Worm (Caenorhabditis elegans) whole organism, L3 larva: ENCODE data around the gene lin-7.
A peak's percentile ranks its signal among the peaks of the same experiment; 100 is the strongest.

Source experiments
- ama-1 ChIP-seq: fragments of 150-350 bp; optimal IDR thresholded peaks from 2 replicates; lab custom pipeline; 2018
- ceh-28 ChIP-seq: fragments of 150-350 bp; optimal IDR thresholded peaks from 2 replicates; lab custom pipeline; 2014; ENCODE audit warnings: missing biosample characterization, missing genetic modification reagents, missing genetic modification characterization
- ceh-82 ChIP-seq: fragments of 150-350 bp; optimal IDR thresholded peaks from 2 replicates; lab custom pipeline; 2014; ENCODE audit warnings: missing biosample characterization, missing genetic modification characterization
- ceh-9 ChIP-seq: sonication (generic microtip); optimal IDR thresholded peaks from 2 replicates; lab custom pipeline; 2018; ENCODE audit warnings: missing biosample characterization, missing genetic modification characterization
- egl-27 ChIP-seq: sonication (generic microtip); optimal IDR thresholded peaks from 4 replicates; lab custom pipeline; 2017; ENCODE audit warnings: missing biosample characterization, missing genetic modification reagents, missing genetic modification characterization
- fkh-2 ChIP-seq: fragments of 150-350 bp; optimal IDR thresholded peaks from 2 replicates; lab custom pipeline; 2014; ENCODE audit warnings: missing biosample characterization, missing genetic modification reagents, missing genetic modification characterization
- jun-1 ChIP-seq: fragments of 150-350 bp; optimal IDR thresholded peaks from 2 replicates; lab custom pipeline; 2014; ENCODE audit warnings: missing biosample characterization, missing genetic modification reagents, missing genetic modification characterization
- lin-39 ChIP-seq: fragments of 150-350 bp; optimal IDR thresholded peaks from 2 replicates; lab custom pipeline; 2018; ENCODE audit warnings: missing biosample characterization, missing genetic modification reagents, missing genetic modification characterization
- nhr-12 ChIP-seq: fragments of 150-350 bp; optimal IDR thresholded peaks from 2 replicates; lab custom pipeline; 2014; ENCODE audit warnings: missing biosample characterization, missing genetic modification characterization
- sea-2 ChIP-seq: fragments of 150-350 bp; sonication (generic microtip); optimal IDR thresholded peaks from 4 replicates; lab custom pipeline; 2014; ENCODE audit warnings: missing biosample characterization, missing genetic modification reagents, missing genetic modification characterization
- skn-1 ChIP-seq: fragments of 150-350 bp; optimal IDR thresholded peaks from 2 replicates; lab custom pipeline; 2014; ENCODE audit warnings: missing biosample characterization, missing genetic modification characterization
- snpc-4 ChIP-seq: fragments of 150-350 bp; optimal IDR thresholded peaks from 2 replicates; lab custom pipeline; 2014; ENCODE audit warnings: missing biosample characterization, missing genetic modification characterization
- unc-39 ChIP-seq: sonication (generic microtip); optimal IDR thresholded peaks from 4 replicates; lab custom pipeline; 2017; ENCODE audit warnings: missing biosample characterization, missing genetic modification characterization

DNA sequence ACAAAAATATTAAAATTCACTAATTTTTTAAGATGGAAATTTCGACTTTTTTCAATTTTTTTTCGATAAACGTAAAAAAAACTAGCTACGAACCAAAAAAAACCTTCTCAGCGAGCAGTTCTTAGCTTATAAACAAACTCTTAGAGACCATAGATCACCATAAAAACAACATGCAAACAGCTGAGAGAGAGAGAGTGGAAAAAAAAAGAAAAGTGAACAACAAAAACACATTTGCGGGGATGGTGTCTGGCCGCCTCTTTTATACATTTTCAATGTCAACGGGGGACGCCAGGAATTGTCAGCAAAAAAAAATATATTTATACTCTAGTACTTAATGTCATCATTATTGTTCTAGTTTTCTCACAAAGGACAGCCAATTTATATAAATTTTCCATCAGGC is 37.7 kb downstream of the lin-7 start:
- TF ChIP-seq ceh-82 (tag; lab: Kevin White, UChicago) (no peak), fkh-2 (tag; lab: Kevin White, UChicago) (no peak), ama-1 (lab: Kevin White, UChicago) (no peak), ceh-9 (no peak), ceh-28 (tag; lab: Kevin White, UChicago) (no peak), jun-1 (tag; lab: Kevin White, UChicago) (no peak), unc-39 (tag; lab: Kevin White, UChicago) (no peak), egl-27 (tag; lab: Kevin White, UChicago) (no peak), snpc-4 (no peak), skn-1 (tag; lab: Kevin White, UChicago) (peak; percentile 5), sea-2 (GFP tag; lab: Kevin White, UChicago) (no peak), nhr-12 (tag; lab: Kevin White, UChicago) (no peak), lin-39 (no peak)
